Fruit fly (Drosophila melanogaster): ENCODE measurements around the gene mew.
A peak's percentile ranks its signal among the peaks of the same experiment; 100 is the strongest.

The mew gene

dm6 chrX:13233811-13234737 is 24.2 kb downstream of the mew start:
- peak; percentile 46 for TF ChIP-seq CG17801 (GFP tag; optimal IDR thresholded peaks at IDR 0.05; ENCODE audit: partially characterized antibody)

dm6 chrX:13232406-13233195 is 25.7 kb downstream of the mew start:
- TF ChIP-seq CG17801 (GFP tag; optimal IDR thresholded peaks at IDR 0.05; ENCODE audit: partially characterized antibody) = no peak

dm6 chrX:13230974-13231373 is 27.3 kb downstream of the mew start:
- TF ChIP-seq CG17801 (GFP tag; optimal IDR thresholded peaks at IDR 0.05; ENCODE audit: partially characterized antibody) = no peak

dm6 chrX:13229824-13230223 is 28.5 kb downstream of the mew start:
- no peak for TF ChIP-seq CG17801 (GFP tag; optimal IDR thresholded peaks at IDR 0.05; ENCODE audit: partially characterized antibody)

dm6 chrX:13229217-13229616 is 29.1 kb downstream of the mew start:
- TF ChIP-seq CG17801 (GFP tag; optimal IDR thresholded peaks at IDR 0.05; ENCODE audit: partially characterized antibody) = no peak

DNA sequence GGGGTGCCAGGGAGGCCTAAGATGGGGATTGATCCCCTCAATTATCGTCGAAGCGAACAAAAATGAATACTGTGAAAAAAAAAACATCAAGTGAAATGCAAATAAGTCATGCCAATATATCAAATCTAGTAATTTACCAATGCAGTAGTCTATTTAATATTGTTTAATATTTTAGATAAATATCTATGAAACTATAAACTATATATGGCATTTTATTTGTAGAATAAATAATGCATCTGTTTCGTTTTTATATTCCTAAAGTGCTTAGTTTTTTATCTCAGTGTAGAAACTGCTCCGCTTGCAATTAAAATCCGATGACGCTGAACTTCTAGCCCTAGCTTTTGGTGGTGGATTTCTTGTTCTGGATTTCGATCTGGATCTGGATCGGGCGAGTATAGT is 30.1 kb downstream of the mew start:
- no peak for TF ChIP-seq CG17801 (GFP tag; optimal IDR thresholded peaks at IDR 0.05; ENCODE audit: partially characterized antibody)

DNA sequence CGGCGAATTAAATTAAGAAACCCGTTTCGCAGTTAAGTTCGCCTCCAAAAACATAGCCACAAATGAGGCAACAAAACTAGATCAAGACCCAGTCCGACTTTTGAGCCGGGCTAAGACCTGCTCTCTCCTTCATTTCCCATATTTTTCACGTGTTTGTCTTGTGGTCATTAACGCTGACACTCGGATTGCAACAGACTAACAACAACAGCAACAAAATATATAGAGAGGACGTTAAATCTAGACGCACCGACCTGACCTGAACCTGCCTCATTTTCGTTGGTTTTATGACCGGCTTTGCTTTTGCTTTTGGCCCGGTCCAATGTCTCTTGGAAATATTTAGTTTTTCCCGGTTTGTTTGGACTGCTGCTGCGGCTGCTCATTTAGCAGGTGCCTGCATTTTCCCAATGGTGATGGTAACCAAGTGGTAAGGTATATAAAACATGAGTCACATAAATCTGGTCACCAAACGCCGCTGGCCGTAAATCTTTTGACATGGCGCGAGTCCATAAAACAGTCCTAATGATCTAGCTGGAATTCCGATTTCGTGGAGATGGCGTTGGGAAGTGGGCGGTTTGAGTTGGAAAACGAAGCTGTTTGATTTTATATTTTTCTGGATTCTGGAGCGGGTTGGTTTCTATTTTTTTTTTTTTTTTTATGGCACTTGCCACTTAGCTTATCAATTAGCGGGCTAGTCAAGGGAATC is 30.6 kb downstream of the mew start:
- no peak for TF ChIP-seq CG17801 (GFP tag; optimal IDR thresholded peaks at IDR 0.05; ENCODE audit: partially characterized antibody)

dm6 chrX:13226478-13226877 is 31.8 kb downstream of the mew start:
- TF ChIP-seq CG17801 (GFP tag; optimal IDR thresholded peaks at IDR 0.05; ENCODE audit: partially characterized antibody) = no peak

dm6 chrX:13224846-13225245 is 33.4 kb downstream of the mew start:
- no peak for TF ChIP-seq CG17801 (GFP tag; optimal IDR thresholded peaks at IDR 0.05; ENCODE audit: partially characterized antibody)

DNA sequence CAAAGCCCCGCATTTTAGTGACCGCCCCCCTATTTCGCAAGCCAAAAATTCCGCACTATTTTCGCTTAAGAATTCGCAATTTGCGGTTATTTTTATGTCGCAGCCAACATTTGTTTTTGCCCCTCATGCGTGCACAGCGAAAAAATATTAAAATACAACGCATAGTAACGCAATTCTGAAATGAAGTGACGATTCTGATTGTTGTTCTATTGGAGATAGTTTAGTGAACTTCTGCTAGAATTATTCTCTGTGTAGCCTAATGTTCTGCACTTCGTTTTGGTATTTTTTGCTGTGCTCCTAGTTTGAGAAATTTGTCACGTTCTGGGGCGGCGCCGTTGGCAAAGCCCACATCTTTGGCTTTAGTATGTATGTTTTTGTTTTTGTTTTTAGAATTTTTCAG is 36.5 kb downstream of the mew start:
- TF ChIP-seq CG17801 (GFP tag; optimal IDR thresholded peaks at IDR 0.05; ENCODE audit: partially characterized antibody) = no peak

DNA sequence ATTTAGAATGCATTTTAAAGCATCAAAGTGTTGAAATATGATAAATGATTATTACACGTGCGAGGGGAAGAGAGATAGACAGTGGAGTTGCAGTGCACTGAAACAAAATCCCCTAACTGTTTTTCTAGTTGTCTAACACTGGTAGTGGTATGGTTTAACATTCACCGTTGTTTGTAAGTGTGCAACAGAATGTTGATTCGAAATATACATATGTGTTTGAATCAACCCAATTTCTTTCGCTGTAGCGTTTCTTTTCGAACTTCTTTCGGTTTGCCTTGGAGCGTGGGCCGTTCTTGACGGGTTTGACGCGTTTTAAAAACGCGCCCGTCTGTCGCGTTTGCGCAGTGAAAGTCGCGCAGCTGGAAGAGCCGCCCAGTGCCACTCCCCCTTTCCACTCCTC is 37.0 kb downstream of the mew start:
- no peak for TF ChIP-seq CG17801 (GFP tag; optimal IDR thresholded peaks at IDR 0.05; ENCODE audit: partially characterized antibody)

DNA sequence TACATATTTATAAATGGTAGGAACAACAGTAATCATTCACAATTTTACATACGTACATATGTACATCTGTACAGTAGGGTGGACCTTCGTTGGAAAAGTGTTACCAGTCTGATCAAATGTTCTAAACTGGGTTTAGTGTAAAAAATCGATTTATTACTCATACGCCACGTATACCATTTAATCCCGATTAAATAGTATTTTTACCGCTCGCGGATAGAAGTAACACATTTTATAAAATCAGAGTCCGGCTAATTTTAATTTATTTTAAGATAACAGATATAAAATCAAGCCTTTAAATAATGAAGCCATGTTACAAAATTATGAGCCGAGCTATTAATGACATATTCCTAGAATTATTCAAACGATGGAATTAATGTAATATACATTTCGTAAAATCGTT is 37.9 kb downstream of the mew start:
- no peak for TF ChIP-seq CG17801 (GFP tag; optimal IDR thresholded peaks at IDR 0.05; ENCODE audit: partially characterized antibody)

- TF ChIP-seq CG17801 (GFP tag; optimal IDR thresholded peaks at IDR 0.05; ENCODE audit: partially characterized antibody) = no peak
These were observed 39.0 kb downstream of the mew start for dm6 chrX:13219290-13219689.

DNA sequence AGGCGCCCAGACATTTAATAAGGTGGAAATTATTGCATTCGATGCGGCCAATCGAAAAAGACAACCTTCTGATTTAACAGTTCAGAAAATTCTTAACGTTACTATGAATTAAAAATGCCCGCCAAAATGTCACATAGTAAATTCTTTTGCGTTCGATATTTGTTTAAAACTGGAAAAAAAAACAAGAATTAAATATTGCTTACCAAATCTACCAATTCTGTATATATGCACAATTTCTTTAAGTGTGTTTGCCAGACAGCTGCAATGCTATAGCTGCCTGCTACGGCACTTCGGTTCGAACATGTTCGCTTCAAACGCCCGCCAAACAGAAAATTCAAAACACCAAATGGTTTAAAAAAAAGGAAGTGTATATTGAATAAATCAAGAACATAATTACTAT is 44.2 kb downstream of the mew start:
- TF ChIP-seq CG17801 (GFP tag; optimal IDR thresholded peaks at IDR 0.05; ENCODE audit: partially characterized antibody) = no peak

DNA sequence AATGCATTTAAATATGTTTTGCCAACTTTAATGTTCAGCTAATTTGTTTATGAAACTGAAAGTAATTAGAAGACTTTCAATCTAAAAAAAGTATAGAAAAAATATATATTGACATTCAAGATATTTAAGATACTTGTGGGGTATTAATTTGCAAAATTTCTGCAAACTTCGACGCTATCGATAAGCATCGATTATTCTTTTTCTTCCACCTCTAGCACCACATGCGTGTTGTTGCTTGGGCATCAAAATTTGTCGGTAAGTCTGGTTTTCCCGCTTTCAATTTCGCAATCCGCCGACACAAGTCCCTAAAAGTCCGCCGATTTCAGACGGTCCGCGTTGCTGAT is 46.2 kb downstream of the mew start, which contains the start of gene REG:
TSS of gene REG (plus strand) at position 188 of the 344 bp plus-strand sequence.
- TF ChIP-seq CG17801 (GFP tag; optimal IDR thresholded peaks at IDR 0.05; ENCODE audit: partially characterized antibody) = no peak

All from ovary, adult (tissue).